Fruit fly (Drosophila melanogaster): Measurements from ENCODE around the gene CG14961.
A peak's percentile ranks its signal among the peaks of the same experiment; 100 is the strongest.

dm6 chr3L:3382489-3382879, 52.6 kb downstream of the CG14961 start:
- TF ChIP-seq CG32121 (GFP tag; IDR thresholded peaks at IDR 0.05) (peak; percentile 56), rn (GFP tag; IDR thresholded peaks at IDR 0.05) (no peak)
